Worm (Caenorhabditis elegans): ENCODE data around the gene W10G11.2.
A peak's percentile ranks its signal among the peaks of the same experiment; 100 is the strongest.
"Not testable (repeated sequence)": the region's sequence is repeated elsewhere in the genome, so short reads cannot be mapped to it uniquely, and the experiment has no call there.

ce11 chrII:3567576-3567975 lies 6.1 kb upstream of the W10G11.2 start:
- not testable (repeated sequence) for TF ChIP-seq cog-1 (tag; optimal IDR thresholded peaks at IDR 0.05); med-1 (GFP tag; optimal IDR thresholded peaks at IDR 0.05; ENCODE audit: insufficient read depth)
- TF ChIP-seq ztf-29 (GFP tag; IDR thresholded peaks at IDR 0.05) = peak; percentile 80
- peak; percentile 91 for TF ChIP-seq flt-1 (GFP tag; IDR thresholded peaks at IDR 0.05)
- TF ChIP-seq ref-1 (GFP tag; conservative IDR thresholded peaks at IDR 0.05) = peak; percentile 70
- peak; percentile 49; the same call in 1 of the 2 replicates for TF ChIP-seq T22C8.4 (GFP tag; IDR thresholded peaks at IDR 0.05)
